Fruit fly (Drosophila melanogaster): ENCODE measurements around the gene Pgk.
A peak's percentile ranks its signal among the peaks of the same experiment; 100 is the strongest.

Gene Pgk

dm6 chr2L:2752460-2753411 is at the start of gene Pgk:
Gene Pgk (minus strand): TSS chr2L:2753068.
- TF ChIP-seq CG15336 (GFP tag; IDR thresholded peaks at IDR 0.05) (no peak), CG8319 (GFP tag; optimal IDR thresholded peaks at IDR 0.05) (peak; percentile 18), CG32006 (GFP tag; optimal IDR thresholded peaks at IDR 0.05) (peak; percentile 48), fd85E (GFP tag; optimal IDR thresholded peaks at IDR 0.05) (peak; percentile 66), fd59A (GFP tag; optimal IDR thresholded peaks at IDR 0.05) (peak; percentile 7), Eip75B (GFP tag; optimal IDR thresholded peaks at IDR 0.05) (peak; percentile 76), lz (GFP tag; optimal IDR thresholded peaks at IDR 0.05) (peak; percentile 38), ss (GFP tag; optimal IDR thresholded peaks at IDR 0.05) (peak; percentile 67 to 70), dsx (GFP tag; optimal IDR thresholded peaks at IDR 0.05; ENCODE audit: poor library complexity, severe bottlenecking) (peak; percentile 34), dac (GFP tag; optimal IDR thresholded peaks at IDR 0.05) (peak; percentile 46), CG1621 (tag; optimal IDR thresholded peaks at IDR 0.05) (peak; percentile 61), CG6792 (GFP tag; optimal IDR thresholded peaks at IDR 0.05) (peak; percentile 44), acj6 (GFP tag; optimal IDR thresholded peaks at IDR 0.05) (peak; percentile 37), net (GFP tag; optimal IDR thresholded peaks at IDR 0.05) (peak; percentile 49), CG9139 (GFP tag; optimal IDR thresholded peaks at IDR 0.05) (peak; percentile 78), Ets96B (tag; optimal IDR thresholded peaks at IDR 0.05) (peak; percentile 24), OdsH (GFP tag; optimal IDR thresholded peaks at IDR 0.05) (no peak), CG34406 (GFP tag; optimal IDR thresholded peaks at IDR 0.05) (peak; percentile 29), Ets21C (GFP tag; optimal IDR thresholded peaks at IDR 0.05) (peak; percentile 59), Smox (GFP tag; optimal IDR thresholded peaks at IDR 0.05) (peak; percentile 72), CG31627 (GFP tag; optimal IDR thresholded peaks at IDR 0.05) (peak; percentile 32), achi (GFP tag; optimal IDR thresholded peaks at IDR 0.05) (peak; percentile 48), CG6808 (GFP tag; optimal IDR thresholded peaks at IDR 0.05) (peak; percentile 50), Eip93F (GFP tag; optimal IDR thresholded peaks at IDR 0.05) (peak; percentile 67), esn (GFP tag; optimal IDR thresholded peaks at IDR 0.05) (peak; percentile 74), CG10631 (GFP tag; optimal IDR thresholded peaks at IDR 0.05) (peak; percentile 38), CG8119 (GFP tag; IDR thresholded peaks at IDR 0.05) (no peak), Met (GFP tag; optimal IDR thresholded peaks at IDR 0.05) (peak; percentile 72), CG3919 (GFP tag; optimal IDR thresholded peaks at IDR 0.05) (peak; percentile 32), Sox14 (GFP tag; optimal IDR thresholded peaks at IDR 0.05) (peak; percentile 71), CG11294 (GFP tag; IDR thresholded peaks at IDR 0.05) (no peak), Eip78C (GFP tag) (peak; percentile 91), topi (GFP tag; optimal IDR thresholded peaks at IDR 0.05) (peak; percentile 72), CG6163 (GFP tag; IDR thresholded peaks at IDR 0.05) (no peak), salr (GFP tag; optimal IDR thresholded peaks at IDR 0.05) (peak in 1 of 2 experiments; percentile 34), CG16779 (tag; optimal IDR thresholded peaks at IDR 0.05) (peak; percentile 69), svp (GFP tag) (peak; percentile 92), Hr4 (GFP tag; optimal IDR thresholded peaks at IDR 0.05) (peak; percentile 55), CG8632 (GFP tag; optimal IDR thresholded peaks at IDR 0.05) (peak; percentile 47), pdm3 (GFP tag; optimal IDR thresholded peaks at IDR 0.05) (peak; percentile 48), CG4318 (GFP tag; optimal IDR thresholded peaks at IDR 0.05) (peak; percentile 12), Sox102F (GFP tag; optimal IDR thresholded peaks at IDR 0.05) (peak; percentile 80), CG6854 (GFP tag; optimal IDR thresholded peaks at IDR 0.05) (peak; percentile 93), vri (GFP tag; optimal IDR thresholded peaks at IDR 0.05) (peak; percentile 85), Blimp-1 (GFP tag; optimal IDR thresholded peaks at IDR 0.05) (no peak), Hr39 (GFP tag; optimal IDR thresholded peaks at IDR 0.05) (peak; percentile 49), fkh (GFP tag; optimal IDR thresholded peaks at IDR 0.05) (peak; percentile 58), eg (GFP tag; IDR thresholded peaks at IDR 0.05) (no peak), Hr38 (GFP tag; optimal IDR thresholded peaks at IDR 0.05) (no peak), CG6276 (GFP tag; optimal IDR thresholded peaks at IDR 0.05) (peak; percentile 75)

Data from whole organism, prepupa.